Worm (Caenorhabditis elegans) whole organism, L1 larva: ENCODE measurements around the gene C53A5.13.

ENCODE experiments used
- Y116A8C.19 ChIP-seq: sonication (generic microtip); optimal IDR thresholded peaks from 2 replicates; lab custom pipeline; 2016; ENCODE audit warnings: missing compliant biosample characterization, missing genetic modification characterization, borderline replicate concordance
- ama-1 ChIP-seq: fragments of 150-350 bp; optimal IDR thresholded peaks from 2 replicates; lab custom pipeline; 2014
- elt-2 ChIP-seq: sonication (generic microtip); optimal IDR thresholded peaks from 2 replicates; lab custom pipeline; 2016; ENCODE audit warnings: missing genetic modification characterization, mild to moderate bottlenecking, inconsistent platforms, missing compliant biosample characterization, missing genetic modification reagents
- elt-3 ChIP-seq, 6 experiments: fragments of 150-350 bp in 1 of 6; sonication (generic microtip); optimal IDR thresholded peaks; 2 replicates each; lab custom pipeline; 2017 to 2018; ENCODE audit warnings: missing biosample characterization in 6 of 6, missing genetic modification characterization in 6 of 6, inconsistent platforms in 1 of 6
- irx-1 ChIP-seq: sonication (generic microtip); optimal IDR thresholded peaks from 2 replicates; lab custom pipeline; 2016; ENCODE audit warnings: missing genetic modification characterization, missing compliant biosample characterization
- isw-1 ChIP-seq: fragments of 200-800 bp; sonication (Bioruptor generic); IDR thresholded peaks from 2 replicates; pipeline ENCODE4 v1.3.6; 2022; ENCODE audit warnings: missing genetic modification characterization, missing compliant biosample characterization
- nhr-11 ChIP-seq: fragments of 150-350 bp; optimal IDR thresholded peaks from 2 replicates; lab custom pipeline; 2014; ENCODE audit warnings: missing biosample characterization, missing genetic modification characterization
- nhr-237 ChIP-seq: fragments of 150-350 bp; optimal IDR thresholded peaks from 2 replicates; lab custom pipeline; 2014; ENCODE audit warnings: missing biosample characterization, missing genetic modification characterization
- nhr-28 ChIP-seq: fragments of 150-350 bp; optimal IDR thresholded peaks from 2 replicates; lab custom pipeline; 2014; ENCODE audit warnings: missing biosample characterization, missing genetic modification characterization
- nhr-47 ChIP-seq: sonication (generic microtip); optimal IDR thresholded peaks from 2 replicates; lab custom pipeline; 2016; ENCODE audit warnings: mild to moderate bottlenecking, missing genetic modification characterization, moderate library complexity, missing compliant biosample characterization
- skn-1 ChIP-seq: fragments of 150-350 bp; optimal IDR thresholded peaks from 2 replicates; lab custom pipeline; 2014; ENCODE audit warnings: missing biosample characterization, missing genetic modification characterization
- snpc-4 ChIP-seq: fragments of 150-350 bp; optimal IDR thresholded peaks from 2 replicates; lab custom pipeline; 2014; ENCODE audit warnings: missing biosample characterization, missing genetic modification characterization

ce11 chrV:14585351-14585750, 38.7 kb downstream of the C53A5.13 start, which contains the start of gene Y40H4A.2:
- TF ChIP-seq snpc-4 (tag; lab: Kevin White, UChicago), result no peak
- TF ChIP-seq elt-2 (tag; lab: Kevin White, UChicago), result no peak
- no peak for TF ChIP-seq Y116A8C.19 (tag; lab: Kevin White, UChicago)
- no peak for TF ChIP-seq nhr-47
- no peak for TF ChIP-seq skn-1 (tag; lab: Kevin White, UChicago)
- no peak for TF ChIP-seq isw-1 (GFP tag; lab: Robert Waterston, UW)
- no peak for TF ChIP-seq ama-1 (lab: Kevin White, UChicago)
- TF ChIP-seq nhr-11 (tag; lab: Kevin White, UChicago), result no peak
- TF ChIP-seq irx-1, result no peak
- TF ChIP-seq nhr-237 (tag; lab: Kevin White, UChicago), result no peak
- TF ChIP-seq nhr-28 (tag; lab: Kevin White, UChicago), result no peak
- TF ChIP-seq elt-3 (tag; optimal IDR thresholded peaks at IDR 0.05; lab: Kevin White, UChicago), result no peak
